Fruit fly (Drosophila melanogaster) whole organism, prepupa: ENCODE data around the gene drl.

Source experiments
- CG10631 ChIP-seq: fragments of 200-800 bp; sonication (Bioruptor generic); optimal IDR thresholded peaks from 2 replicates; lab custom pipeline; 2016; ENCODE audit warnings: missing biosample characterization, missing genetic modification characterization
- CG10669 ChIP-seq: fragments of 200-800 bp; sonication (Bioruptor generic); optimal IDR thresholded peaks from 3 replicates; lab custom pipeline; 2018; ENCODE audit warnings: missing biosample characterization, mild to moderate bottlenecking, missing genetic modification characterization, moderate library complexity
- CG11294 ChIP-seq: fragments of 200-800 bp; sonication (Bioruptor generic); IDR thresholded peaks from 2 replicates; pipeline ENCODE4 v1.3.6; 2022; ENCODE audit warnings: missing biosample characterization, missing genetic modification characterization
- CG11762 ChIP-seq: fragments of 200-800 bp; sonication (Bioruptor generic); optimal IDR thresholded peaks from 3 replicates; lab custom pipeline; 2016; ENCODE audit warnings: missing biosample characterization, missing genetic modification characterization; ENCODE audit not compliant: insufficient read depth
- CG15336 ChIP-seq: fragments of 200-800 bp; sonication (Bioruptor generic); IDR thresholded peaks from 2 replicates; pipeline ENCODE4 v1.3.6; 2022; ENCODE audit warnings: missing biosample characterization, missing genetic modification characterization
- CG1621 ChIP-seq: fragments of 200-800 bp; sonication (Bioruptor generic); optimal IDR thresholded peaks from 3 replicates; lab custom pipeline; 2018; ENCODE audit warnings: missing biosample characterization, mild to moderate bottlenecking, missing genetic modification characterization
- CG16779 ChIP-seq: fragments of 200-800 bp; sonication (Bioruptor generic); optimal IDR thresholded peaks from 3 replicates; lab custom pipeline; 2017; ENCODE audit warnings: missing biosample characterization, mild to moderate bottlenecking, missing genetic modification characterization
- CG3032 ChIP-seq: fragments of 200-800 bp; optimal IDR thresholded peaks from 2 replicates; lab custom pipeline; 2019; ENCODE audit warnings: missing biosample characterization, mild to moderate bottlenecking, missing genetic modification characterization, moderate library complexity
- CG31627 ChIP-seq: fragments of 200-800 bp; sonication (Bioruptor generic); optimal IDR thresholded peaks from 3 replicates; lab custom pipeline; 2016; ENCODE audit warnings: missing biosample characterization, missing genetic modification characterization
- CG32006 ChIP-seq: fragments of 200-800 bp; sonication (Bioruptor generic); optimal IDR thresholded peaks from 3 replicates; lab custom pipeline; 2017; ENCODE audit warnings: missing biosample characterization, mild to moderate bottlenecking, missing genetic modification characterization
- CG3919 ChIP-seq: fragments of 200-800 bp; sonication (Bioruptor generic); optimal IDR thresholded peaks from 3 replicates; lab custom pipeline; 2016; ENCODE audit warnings: missing biosample characterization, missing genetic modification characterization
- CG4318 ChIP-seq: fragments of 200-800 bp; sonication (Bioruptor generic); optimal IDR thresholded peaks from 3 replicates; lab custom pipeline; 2017; ENCODE audit warnings: missing biosample characterization, mild to moderate bottlenecking, missing genetic modification characterization
- CG6163 ChIP-seq: fragments of 200-800 bp; sonication (Bioruptor generic); IDR thresholded peaks from 3 replicates; pipeline ENCODE4 v1.3.6; 2022; ENCODE audit warnings: missing biosample characterization, missing genetic modification characterization
- CG6276 ChIP-seq: fragments of 200-800 bp; sonication (Bioruptor generic); optimal IDR thresholded peaks from 2 replicates; lab custom pipeline; 2017; ENCODE audit warnings: missing biosample characterization, mild to moderate bottlenecking, missing genetic modification characterization
- CG6792 ChIP-seq: fragments of 200-800 bp; sonication (Bioruptor generic); optimal IDR thresholded peaks from 3 replicates; lab custom pipeline; 2016; ENCODE audit warnings: missing biosample characterization, missing genetic modification characterization
- CG6808 ChIP-seq: fragments of 200-800 bp; sonication (Bioruptor generic); optimal IDR thresholded peaks from 3 replicates; lab custom pipeline; 2017; ENCODE audit warnings: missing biosample characterization, missing genetic modification characterization, mild to moderate bottlenecking, moderate library complexity, missing genetic modification reagents
- CG6854 ChIP-seq: fragments of 200-800 bp; sonication (Bioruptor generic); optimal IDR thresholded peaks from 2 replicates; lab custom pipeline; 2017; ENCODE audit warnings: missing biosample characterization, mild to moderate bottlenecking, missing genetic modification characterization
- CG7368 ChIP-seq: fragments of 200-800 bp; sonication (Bioruptor generic); optimal IDR thresholded peaks from 3 replicates; lab custom pipeline; 2016; ENCODE audit warnings: missing biosample characterization, missing genetic modification characterization
- CG8319 ChIP-seq: fragments of 200-800 bp; sonication (Bioruptor generic); optimal IDR thresholded peaks from 3 replicates; lab custom pipeline; 2016; ENCODE audit warnings: missing biosample characterization, missing genetic modification characterization
- CG8632 ChIP-seq: fragments of 200-800 bp; sonication (Bioruptor generic); optimal IDR thresholded peaks from 3 replicates; lab custom pipeline; 2016; ENCODE audit warnings: missing biosample characterization, missing genetic modification characterization
- CG9139 ChIP-seq: fragments of 200-800 bp; sonication (Bioruptor generic); optimal IDR thresholded peaks from 3 replicates; lab custom pipeline; 2017; ENCODE audit warnings: missing biosample characterization, mild to moderate bottlenecking, missing genetic modification characterization
- Eip75B ChIP-seq: fragments of 200-800 bp; sonication (Bioruptor generic); optimal IDR thresholded peaks from 3 replicates; lab custom pipeline; 2016; ENCODE audit warnings: missing biosample characterization, missing genetic modification characterization
- Eip78C ChIP-seq: fragments of 200-800 bp; sonication (Bioruptor generic); peaks from one replicate; lab custom pipeline; 2016; ENCODE audit warnings: missing biosample characterization, missing genetic modification characterization
- Ets21C ChIP-seq: fragments of 200-800 bp; sonication (Bioruptor generic); optimal IDR thresholded peaks from 3 replicates; lab custom pipeline; 2016; ENCODE audit warnings: missing biosample characterization, missing genetic modification characterization
- Ets96B ChIP-seq: fragments of 200-800 bp; optimal IDR thresholded peaks from 2 replicates; lab custom pipeline; 2019; ENCODE audit warnings: missing biosample characterization, mild to moderate bottlenecking, missing genetic modification characterization, moderate library complexity
- Gug ChIP-seq: fragments of 200-800 bp; sonication (Bioruptor generic); IDR thresholded peaks from 2 replicates; pipeline ENCODE4 v1.3.6; 2022; ENCODE audit warnings: missing biosample characterization, missing genetic modification characterization
- Hr38 ChIP-seq: sonication (Bioruptor generic); optimal IDR thresholded peaks from 2 replicates; lab custom pipeline; 2016; ENCODE audit warnings: missing biosample characterization, missing genetic modification characterization
- Hr4 ChIP-seq: fragments of 200-800 bp; sonication (Bioruptor generic); optimal IDR thresholded peaks from 3 replicates; lab custom pipeline; 2016; ENCODE audit warnings: missing biosample characterization, missing genetic modification characterization
- Lpt ChIP-seq: fragments of 200-800 bp; sonication (Bioruptor generic); optimal IDR thresholded peaks from 3 replicates; lab custom pipeline; 2016; ENCODE audit warnings: missing biosample characterization, missing genetic modification characterization
- Met ChIP-seq: fragments of 200-800 bp; sonication (Bioruptor generic); optimal IDR thresholded peaks from 3 replicates; lab custom pipeline; 2016; ENCODE audit warnings: missing biosample characterization, missing genetic modification characterization
- Sox102F ChIP-seq: fragments of 200-800 bp; sonication (Bioruptor generic); optimal IDR thresholded peaks from 2 replicates; lab custom pipeline; 2016; ENCODE audit warnings: missing biosample characterization, mild to moderate bottlenecking, missing genetic modification characterization
- Sox14 ChIP-seq: fragments of 200-800 bp; sonication (Bioruptor generic); optimal IDR thresholded peaks from 3 replicates; lab custom pipeline; 2016; ENCODE audit warnings: missing biosample characterization, missing genetic modification characterization
- Sox15 ChIP-seq: fragments of 200-800 bp; sonication (Bioruptor generic); optimal IDR thresholded peaks from 3 replicates; lab custom pipeline; 2016; ENCODE audit warnings: missing biosample characterization, missing genetic modification characterization
- acj6 ChIP-seq: fragments of 200-800 bp; sonication (Bioruptor generic); optimal IDR thresholded peaks from 3 replicates; lab custom pipeline; 2016; ENCODE audit warnings: missing biosample characterization, missing genetic modification characterization
- cyc ChIP-seq: fragments of 200-800 bp; sonication (Bioruptor generic); optimal IDR thresholded peaks from 3 replicates; lab custom pipeline; 2016; ENCODE audit warnings: missing biosample characterization, missing genetic modification characterization
- dac ChIP-seq: fragments of 200-800 bp; sonication (Bioruptor generic); optimal IDR thresholded peaks from 2 replicates; lab custom pipeline; 2017; ENCODE audit warnings: missing biosample characterization, mild to moderate bottlenecking, missing genetic modification characterization
- dsx ChIP-seq: fragments of 200-800 bp; optimal IDR thresholded peaks from 3 replicates; lab custom pipeline; 2019; ENCODE audit warnings: missing biosample characterization, mild to moderate bottlenecking, missing genetic modification characterization, moderate library complexity; ENCODE audit not compliant: poor library complexity, severe bottlenecking
- eg ChIP-seq: fragments of 200-800 bp; sonication (Bioruptor generic); IDR thresholded peaks from 3 replicates; pipeline ENCODE4 v1.3.6; 2022; ENCODE audit warnings: missing biosample characterization, missing genetic modification characterization
- fkh ChIP-seq: fragments of 200-800 bp; sonication (Bioruptor generic); optimal IDR thresholded peaks from 3 replicates; lab custom pipeline; 2017; ENCODE audit warnings: missing biosample characterization, mild to moderate bottlenecking, missing genetic modification characterization, moderate library complexity
- lz ChIP-seq: fragments of 200-800 bp; sonication (Bioruptor generic); optimal IDR thresholded peaks from 3 replicates; lab custom pipeline; 2016; ENCODE audit warnings: missing biosample characterization, missing genetic modification characterization
- net ChIP-seq: fragments of 200-800 bp; sonication (Bioruptor generic); optimal IDR thresholded peaks from 3 replicates; lab custom pipeline; 2016; ENCODE audit warnings: missing biosample characterization, missing genetic modification characterization
- pdm3 ChIP-seq: fragments of 200-800 bp; sonication (Bioruptor generic); optimal IDR thresholded peaks from 3 replicates; lab custom pipeline; 2016; ENCODE audit warnings: missing biosample characterization, missing genetic modification characterization
- salr ChIP-seq, 2 experiments: fragments of 200-800 bp; sonication (Bioruptor generic); optimal IDR thresholded peaks; 3 replicates each; lab custom pipeline; 2016 to 2018; ENCODE audit warnings: missing biosample characterization in 2 of 2, missing genetic modification characterization in 2 of 2, mild to moderate bottlenecking in 1 of 2
- spab ChIP-seq: fragments of 200-800 bp; sonication (Bioruptor generic); optimal IDR thresholded peaks from 2 replicates; lab custom pipeline; 2017; ENCODE audit warnings: missing biosample characterization, mild to moderate bottlenecking, missing genetic modification characterization, missing genetic modification reagents
- ss ChIP-seq, 2 experiments: fragments of 200-800 bp; sonication (Bioruptor generic); optimal IDR thresholded peaks; 2 replicates in 1 of 2; 3 replicates in 1 of 2; lab custom pipeline; 2017 to 2018; ENCODE audit warnings: mild to moderate bottlenecking in 2 of 2, missing biosample characterization in 2 of 2, missing genetic modification characterization in 2 of 2, moderate library complexity in 1 of 2
- svp ChIP-seq: fragments of 200-800 bp; sonication (Bioruptor generic); peaks from one replicate; lab custom pipeline; 2016; ENCODE audit warnings: missing biosample characterization, missing genetic modification characterization
- topi ChIP-seq: fragments of 200-800 bp; sonication (Bioruptor generic); optimal IDR thresholded peaks from 3 replicates; lab custom pipeline; 2016; ENCODE audit warnings: missing biosample characterization, missing genetic modification characterization
- vri ChIP-seq: fragments of 200-800 bp; sonication (Bioruptor generic); optimal IDR thresholded peaks from 3 replicates; lab custom pipeline; 2016; ENCODE audit warnings: missing biosample characterization, mild to moderate bottlenecking, missing genetic modification characterization

drl gene

DNA sequence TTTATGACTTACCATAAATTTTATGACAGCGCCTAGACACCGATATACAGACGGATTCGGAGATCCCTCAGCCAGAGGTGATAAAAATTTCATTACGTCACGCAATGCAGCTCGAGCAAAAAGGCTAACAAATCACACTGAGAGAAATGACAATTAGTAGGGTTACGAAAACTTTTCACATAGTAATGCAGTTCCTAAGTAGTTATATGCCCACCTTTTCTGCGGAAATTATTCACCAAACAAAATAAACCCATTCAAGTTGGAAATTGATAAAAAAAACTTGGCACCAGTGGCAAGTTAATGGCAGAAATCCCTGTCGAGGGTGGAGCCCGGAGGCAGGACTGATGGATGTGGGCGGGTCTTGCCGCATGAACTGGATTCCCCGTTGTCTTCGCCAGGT, 10.1 kb downstream of the drl start (continued):
- TF ChIP-seq topi (GFP tag; lab: Kevin White, UChicago) (peak; percentile 33), lz (GFP tag; lab: Kevin White, UChicago) (peak; percentile 27), pdm3 (GFP tag; lab: Kevin White, UChicago) (peak; percentile 56), CG6854 (no peak), CG15336 (GFP tag; lab: Robert Waterston, UW) (0 out of 2 replicates have a peak, but pooled peaks have one; percentile 26), Sox15 (GFP tag; lab: Kevin White, UChicago) (peak; percentile 24), Sox14 (GFP tag; lab: Kevin White, UChicago) (peak; percentile 35), Ets21C (GFP tag; lab: Kevin White, UChicago) (no peak), Sox102F (GFP tag; lab: Kevin White, UChicago) (peak; percentile 49), CG8632 (peak; percentile 17), CG1621 (tag; lab: Kevin White, UChicago) (peak; percentile 33), CG4318 (no peak), Eip78C (peak; percentile 72), CG16779 (tag; lab: Kevin White, UChicago) (no peak), CG3032 (peak; percentile 44), CG10631 (GFP tag; lab: Kevin White, UChicago) (peak; percentile 49), CG10669 (GFP tag; lab: Kevin White, UChicago) (peak; percentile 55), CG31627 (GFP tag; lab: Kevin White, UChicago) (peak; percentile 55), eg (no peak), Met (GFP tag; lab: Kevin White, UChicago) (peak; percentile 63), Ets96B (peak; percentile 39), acj6 (GFP tag; lab: Kevin White, UChicago) (peak; percentile 40), CG3919 (peak; percentile 56), Eip75B (GFP tag; lab: Kevin White, UChicago) (peak; percentile 46)
- TF ChIP-seq, all 60 proteins: peak for 40

DNA sequence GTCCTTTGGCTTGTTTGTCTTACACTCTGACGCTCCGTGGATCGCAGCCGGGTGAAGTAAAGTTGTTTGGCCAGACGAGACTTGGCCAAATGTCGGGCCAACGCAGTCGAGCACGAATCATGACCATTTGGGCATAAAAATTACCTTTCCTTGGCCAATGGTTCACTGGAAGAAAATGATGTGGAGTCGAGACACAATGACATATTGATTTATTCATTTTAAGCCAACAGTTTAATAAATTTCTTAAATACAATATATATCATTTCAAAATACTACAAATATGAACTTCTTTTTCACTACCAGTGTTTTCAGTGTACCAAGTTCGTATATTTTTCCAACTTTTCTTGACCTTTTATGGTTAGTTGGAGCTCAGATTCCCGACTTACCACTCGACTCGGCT, 11.7 kb downstream of the drl start:
- TF ChIP-seq Hr4, result peak; percentile 65
- TF ChIP-seq dac (GFP tag; lab: Kevin White, UChicago), result no peak
- peak; percentile 13 for TF ChIP-seq CG7368 (GFP tag; lab: Kevin White, UChicago)
- TF ChIP-seq CG11294 (GFP tag; lab: Robert Waterston, UW), result 0 out of 2 replicates have a peak, but pooled peaks have one; percentile 13
- TF ChIP-seq CG10631 (GFP tag; lab: Kevin White, UChicago), result peak; percentile 66
- TF ChIP-seq CG1621 (tag; lab: Kevin White, UChicago), result peak; percentile 18
- no peak for TF ChIP-seq Hr38 (GFP tag; lab: Kevin White, UChicago)
- no peak for TF ChIP-seq fkh (GFP tag; lab: Kevin White, UChicago)
- peak; percentile 22 for TF ChIP-seq Lpt (GFP tag; lab: Kevin White, UChicago)
- peak; percentile 46 for TF ChIP-seq vri (GFP tag; lab: Kevin White, UChicago)
- peak; percentile 67 for TF ChIP-seq CG15336 (GFP tag; lab: Robert Waterston, UW)
- peak; percentile 60 for TF ChIP-seq CG6808
- peak in 1 of 2 experiments; percentile 2 for TF ChIP-seq ss (GFP tag; optimal IDR thresholded peaks at IDR 0.05; lab: Kevin White, UChicago)
- TF ChIP-seq dsx (GFP tag; lab: Kevin White, UChicago), result peak; percentile 62
- no peak for TF ChIP-seq CG11762 (GFP tag; lab: Kevin White, UChicago)
- TF ChIP-seq CG3032, result peak; percentile 62
- peak; percentile 52 for TF ChIP-seq CG6792 (GFP tag; lab: Kevin White, UChicago)
- TF ChIP-seq net (GFP tag; lab: Kevin White, UChicago), result peak; percentile 62
- peak; percentile 87 for TF ChIP-seq CG6163 (GFP tag; lab: Robert Waterston, UW)
- TF ChIP-seq acj6 (GFP tag; lab: Kevin White, UChicago), result peak; percentile 68
- TF ChIP-seq cyc, result peak; percentile 61
- TF ChIP-seq CG32006 (GFP tag; lab: Kevin White, UChicago), result peak; percentile 52
- no peak for TF ChIP-seq CG9139 (GFP tag; lab: Kevin White, UChicago)
- peak; percentile 51 for TF ChIP-seq CG6276 (GFP tag; lab: Kevin White, UChicago)
- TF ChIP-seq Sox15 (GFP tag; lab: Kevin White, UChicago), result no peak
- peak; percentile 58 for TF ChIP-seq topi (GFP tag; lab: Kevin White, UChicago)
- peak; percentile 56; the same call in 2 of the 3 replicates for TF ChIP-seq eg
- peak; percentile 23 for TF ChIP-seq CG4318
- TF ChIP-seq svp (GFP tag; lab: Kevin White, UChicago), result peak; percentile 81
- peak; percentile 15 for TF ChIP-seq CG8319 (GFP tag; lab: Kevin White, UChicago)
- no peak for TF ChIP-seq CG6854
- peak; percentile 38 for TF ChIP-seq CG8632
- TF ChIP-seq salr (GFP tag; optimal IDR thresholded peaks at IDR 0.05; lab: Kevin White, UChicago), result peak in 1 of 2 experiments; percentile 33
- TF ChIP-seq pdm3 (GFP tag; lab: Kevin White, UChicago), result peak; percentile 48
- TF ChIP-seq Eip78C, result peak; percentile 90
- peak; percentile 65 for TF ChIP-seq Gug (GFP tag; lab: Robert Waterston, UW)
- TF ChIP-seq Ets21C (GFP tag; lab: Kevin White, UChicago), result peak; percentile 39
- peak; percentile 51 for TF ChIP-seq spab
